Worm (Caenorhabditis elegans) whole organism, L4/young adult: ENCODE results near the gene hrg-6.

Source experiments
- W03F9.2 ChIP-seq: fragments of 150-350 bp; optimal IDR thresholded peaks from 2 replicates; lab custom pipeline; 2014; ENCODE audit warnings: missing biosample characterization, missing genetic modification characterization
- him-1 ChIP-seq: sonication (generic microtip); optimal IDR thresholded peaks from 2 replicates; lab custom pipeline; 2016; ENCODE audit warnings: missing genotype, missing genetic modification reagents, missing genetic modification characterization, missing compliant biosample characterization

DNA sequence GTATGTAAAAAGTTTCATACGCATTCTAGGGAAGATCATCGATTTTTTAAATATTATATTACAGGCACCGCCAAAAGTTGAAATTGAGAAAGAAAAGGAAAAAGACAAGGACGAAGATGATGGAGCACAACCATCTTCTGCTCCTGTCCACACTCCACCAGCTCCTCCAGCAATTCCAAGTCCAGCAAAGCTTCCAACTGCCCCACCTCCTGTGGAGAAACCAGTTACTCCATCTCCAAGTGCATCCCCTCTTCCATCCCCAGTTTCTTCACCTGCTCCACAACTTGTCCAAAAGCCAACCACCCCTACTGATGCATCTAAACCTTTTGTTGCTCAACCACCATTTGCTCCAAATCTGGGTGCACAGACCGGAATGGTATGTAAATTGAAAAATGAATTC lies 19.6 kb downstream of the hrg-6 start:
- TF ChIP-seq him-1: no peak
- no peak for TF ChIP-seq W03F9.2 (tag; lab: Kevin White, UChicago)
